Fruit fly (Drosophila melanogaster): ENCODE measurements around the gene Xrcc2.

Gene Xrcc2

dm6 chrX:18524594-18525266 is 24.8 kb downstream of the Xrcc2 start (continued):
- TF ChIP-seq NK7.1 (GFP tag; optimal IDR thresholded peaks at IDR 0.05), result no peak
- peak; percentile 40 for TF ChIP-seq tin (GFP tag; optimal IDR thresholded peaks at IDR 0.05)
- no peak for TF ChIP-seq CG11560 (tag; IDR thresholded peaks at IDR 0.05)
- peak; percentile 68 for TF ChIP-seq gem (tag; optimal IDR thresholded peaks at IDR 0.05)
- peak; percentile 33 for TF ChIP-seq CG10147 (GFP tag; optimal IDR thresholded peaks at IDR 0.05)
- TF ChIP-seq danr (GFP tag; IDR thresholded peaks at IDR 0.05), result 0 out of 2 replicates have a peak, but pooled peaks have one; percentile 5
- TF ChIP-seq CG11504 (tag; optimal IDR thresholded peaks at IDR 0.05), result peak; percentile 73
- peak; percentile 16 for TF ChIP-seq CG15011 (GFP tag; optimal IDR thresholded peaks at IDR 0.05)
- TF ChIP-seq CoRest (tag; optimal IDR thresholded peaks at IDR 0.05), result peak; percentile 43
- no peak for TF ChIP-seq CG3163 (GFP tag; optimal IDR thresholded peaks at IDR 0.05)
- no peak for TF ChIP-seq CG7357 (GFP tag; IDR thresholded peaks at IDR 0.05)
- TF ChIP-seq tio (GFP tag; optimal IDR thresholded peaks at IDR 0.05), result no peak
- peak; percentile 48 for TF ChIP-seq CG8388 (GFP tag; optimal IDR thresholded peaks at IDR 0.05)
- peak; percentile 46 for TF ChIP-seq zen (tag; optimal IDR thresholded peaks at IDR 0.05)
- TF ChIP-seq fd96Cb (tag; optimal IDR thresholded peaks at IDR 0.05), result peak; percentile 53
- no peak for TF ChIP-seq Myb (GFP tag; optimal IDR thresholded peaks at IDR 0.05)
- TF ChIP-seq D (optimal IDR thresholded peaks at IDR 0.05), result no peak
- peak; percentile 64 for TF ChIP-seq D (GFP tag; optimal IDR thresholded peaks at IDR 0.05)
- TF ChIP-seq CG8944 (GFP tag; optimal IDR thresholded peaks at IDR 0.05), result no peak
- peak; percentile 32 for TF ChIP-seq CG30431 (GFP tag; optimal IDR thresholded peaks at IDR 0.05)
- no peak for TF ChIP-seq Dll (GFP tag; IDR thresholded peaks at IDR 0.05; ENCODE audit: partially characterized antibody)
- no peak for TF ChIP-seq ato (GFP tag; IDR thresholded peaks at IDR 0.05; ENCODE audit: partially characterized antibody)
- TF ChIP-seq CG30020 (tag; optimal IDR thresholded peaks at IDR 0.05), result peak; percentile 10
- no peak for TF ChIP-seq slbo (GFP tag; IDR thresholded peaks at IDR 0.05)
- peak; percentile 46 for TF ChIP-seq Ssrp (tag; optimal IDR thresholded peaks at IDR 0.05)
- no peak for TF ChIP-seq Doc2 (GFP tag; IDR thresholded peaks at IDR 0.05)
- peak; percentile 62 for TF ChIP-seq CG31441 (GFP tag; IDR thresholded peaks at IDR 0.05)
- peak; percentile 16 for TF ChIP-seq CG7271 (tag; optimal IDR thresholded peaks at IDR 0.05)
- peak; percentile 7; the same call in 1 of the 2 replicates for TF ChIP-seq esg (GFP tag; conservative IDR thresholded peaks at IDR 0.05)
- TF ChIP-seq CG2678 (tag; optimal IDR thresholded peaks at IDR 0.05), result peak; percentile 67
- TF ChIP-seq CG1603 (tag; optimal IDR thresholded peaks at IDR 0.05), result peak; percentile 3
- no peak for TF ChIP-seq CG6765 (GFP tag; optimal IDR thresholded peaks at IDR 0.05)
- TF ChIP-seq trem (tag; optimal IDR thresholded peaks at IDR 0.05), result peak; percentile 47
- TF ChIP-seq Nf-YB (GFP tag; optimal IDR thresholded peaks at IDR 0.05), result peak; percentile 10
- no peak for TF ChIP-seq prd (optimal IDR thresholded peaks at IDR 0.05)
- peak; percentile 45; the same call in 1 of the 3 replicates for TF ChIP-seq prd (GFP tag; IDR thresholded peaks at IDR 0.05)
- peak; percentile 23 for TF ChIP-seq Jarid2 (GFP tag; optimal IDR thresholded peaks at IDR 0.05)
- TF ChIP-seq CG10462 (GFP tag; optimal IDR thresholded peaks at IDR 0.05), result peak; percentile 7
- peak in 1 of 3 experiments; percentile 74 for TF ChIP-seq lola (GFP tag; optimal IDR thresholded peaks at IDR 0.05)
- no peak for TF ChIP-seq lov (optimal IDR thresholded peaks at IDR 0.05)
- TF ChIP-seq lov (GFP tag; IDR thresholded peaks at IDR 0.05), result no peak
- TF ChIP-seq chif (GFP tag; optimal IDR thresholded peaks at IDR 0.05), result peak in 1 of 2 experiments; percentile 9
- no peak for TF ChIP-seq CG18764 (GFP tag; optimal IDR thresholded peaks at IDR 0.05)
- peak; percentile 63 for TF ChIP-seq CG15696 (tag; optimal IDR thresholded peaks at IDR 0.05)
- peak; percentile 14 for TF ChIP-seq Abd-B (GFP tag; optimal IDR thresholded peaks at IDR 0.05)
- TF ChIP-seq wek (GFP tag; optimal IDR thresholded peaks at IDR 0.05), result no peak
- no peak for TF ChIP-seq CG18011 (GFP tag; optimal IDR thresholded peaks at IDR 0.05)
- TF ChIP-seq croc (GFP tag; conservative IDR thresholded peaks at IDR 0.05), result no peak; the same call in 2 of the 3 replicates
- no peak for TF ChIP-seq fd64A (GFP tag; optimal IDR thresholded peaks at IDR 0.05)

Data from whole organism, embryonic.